Worm (Caenorhabditis elegans) whole organism, L2 larva: Measurements from ENCODE around the gene W05H9.2.

Source experiments
- C34F6.9 ChIP-seq: fragments of 150-350 bp; optimal IDR thresholded peaks from 2 replicates; lab custom pipeline; 2014; ENCODE audit warnings: missing biosample characterization, missing genetic modification characterization
- alr-1 ChIP-seq: fragments of 150-350 bp; optimal IDR thresholded peaks from 2 replicates; lab custom pipeline; 2014; ENCODE audit warnings: missing biosample characterization, missing genetic modification characterization
- ama-1 ChIP-seq: fragments of 150-350 bp; optimal IDR thresholded peaks from 2 replicates; lab custom pipeline; 2018; ENCODE audit warnings: inconsistent platforms
- ceh-82 ChIP-seq: fragments of 150-350 bp; optimal IDR thresholded peaks from 2 replicates; lab custom pipeline; 2014; ENCODE audit warnings: missing biosample characterization, missing genetic modification characterization
- dmd-4 ChIP-seq: sonication (generic microtip); optimal IDR thresholded peaks from 2 replicates; lab custom pipeline; 2017; ENCODE audit warnings: missing biosample characterization, missing genetic modification characterization
- egl-27 ChIP-seq: sonication (generic microtip); optimal IDR thresholded peaks from 3 replicates; lab custom pipeline; 2017; ENCODE audit warnings: missing biosample characterization, missing genetic modification reagents, missing genetic modification characterization
- elt-1 ChIP-seq: fragments of 150-350 bp; optimal IDR thresholded peaks from 2 replicates; lab custom pipeline; 2014; ENCODE audit warnings: missing biosample characterization, missing genetic modification characterization
- lin-39 ChIP-seq: fragments of 150-350 bp; optimal IDR thresholded peaks from 2 replicates; lab custom pipeline; 2014; ENCODE audit warnings: missing biosample characterization, missing genetic modification reagents, missing genetic modification characterization
- nhr-11 ChIP-seq: fragments of 150-350 bp; optimal IDR thresholded peaks from 2 replicates; lab custom pipeline; 2014; ENCODE audit warnings: missing biosample characterization, missing genetic modification characterization
- nhr-237 ChIP-seq: fragments of 150-350 bp; optimal IDR thresholded peaks from 2 replicates; lab custom pipeline; 2014; ENCODE audit warnings: missing biosample characterization, missing genetic modification characterization
- nhr-25 ChIP-seq: fragments of 150-350 bp; sonication (generic microtip); optimal IDR thresholded peaks from 3 replicates; lab custom pipeline; 2014; ENCODE audit warnings: missing biosample characterization, missing genetic modification characterization
- unc-39 ChIP-seq: fragments of 150-350 bp; optimal IDR thresholded peaks from 2 replicates; lab custom pipeline; 2014; ENCODE audit warnings: missing biosample characterization, missing genetic modification characterization

- no peak for TF ChIP-seq nhr-11 (tag; lab: Kevin White, UChicago)
- TF ChIP-seq elt-1, result no peak
- TF ChIP-seq ama-1, result no peak
- TF ChIP-seq lin-39 (tag; lab: Kevin White, UChicago), result no peak
- TF ChIP-seq C34F6.9 (tag; lab: Kevin White, UChicago), result no peak
- no peak for TF ChIP-seq ceh-82 (tag; lab: Kevin White, UChicago)
- no peak for TF ChIP-seq dmd-4
- TF ChIP-seq nhr-237, result no peak
- no peak for TF ChIP-seq nhr-25
- TF ChIP-seq unc-39, result no peak
- no peak for TF ChIP-seq alr-1 (tag; lab: Kevin White, UChicago)
- no peak for TF ChIP-seq egl-27 (tag; lab: Kevin White, UChicago)
Measured at ce11 chrX:6240640-6241033, 26.2 kb upstream of the W05H9.2 start, which contains the start of gene got-2.2.
